Worm (Caenorhabditis elegans) whole organism, L4 larva: Measurements from ENCODE around the gene usp-4.

Experiments
- F10B5.3 ChIP-seq: sonication (generic microtip); optimal IDR thresholded peaks from 2 replicates; lab custom pipeline; 2016; ENCODE audit warnings: mild to moderate bottlenecking, missing genetic modification characterization, missing compliant biosample characterization
- F26F4.8 ChIP-seq: fragments of 200-800 bp; sonication (Bioruptor generic); conservative IDR thresholded peaks from 2 replicates; pipeline ENCODE4 v1.3.6; 2022; ENCODE audit warnings: missing genetic modification characterization, missing compliant biosample characterization
- F44E2.7 ChIP-seq: fragments of 200-800 bp; sonication (Bioruptor generic); IDR thresholded peaks from 2 replicates; pipeline ENCODE4 v2.1.2; 2022; ENCODE audit warnings: missing genetic modification characterization, missing compliant biosample characterization
- F49E8.2 ChIP-seq: sonication (generic microtip); optimal IDR thresholded peaks from 2 replicates; lab custom pipeline; 2016; ENCODE audit warnings: missing compliant biosample characterization, mild to moderate bottlenecking, missing genetic modification characterization, borderline replicate concordance
- R02D3.7 ChIP-seq: fragments of 150-350 bp; sonication (generic microtip); optimal IDR thresholded peaks from 3 replicates; lab custom pipeline; 2014; ENCODE audit warnings: missing biosample characterization, missing genetic modification characterization
- T20F7.1 ChIP-seq: fragments of 200-800 bp; sonication (Bioruptor generic); optimal IDR thresholded peaks from 2 replicates; lab custom pipeline; 2018; ENCODE audit warnings: mild to moderate bottlenecking, missing genetic modification characterization, missing compliant biosample characterization
- T26A8.4 ChIP-seq: fragments of 200-800 bp; sonication (Bioruptor generic); IDR thresholded peaks from 2 replicates; pipeline ENCODE4 v1.3.6; 2022; ENCODE audit warnings: missing genetic modification characterization, missing compliant biosample characterization
- Y105C5A.15 ChIP-seq: fragments of 200-800 bp; sonication (Bioruptor generic); IDR thresholded peaks from 2 replicates; pipeline ENCODE4 v1.3.6; 2022; ENCODE audit warnings: missing genetic modification characterization, missing compliant biosample characterization
- Y5F2A.4 ChIP-seq: fragments of 200-800 bp; sonication (Bioruptor generic); optimal IDR thresholded peaks from 2 replicates; lab custom pipeline; 2018; ENCODE audit warnings: mild to moderate bottlenecking, missing genetic modification characterization, missing compliant biosample characterization
- Y75B8A.6 ChIP-seq: fragments of 200-800 bp; sonication (Bioruptor generic); IDR thresholded peaks from 2 replicates; pipeline ENCODE4 v1.3.6; 2022; ENCODE audit warnings: missing genetic modification reagents, missing genetic modification characterization, missing compliant biosample characterization
- ZK546.5 ChIP-seq, 2 experiments: sonication (generic microtip); optimal IDR thresholded peaks; 2 replicates each; lab custom pipeline; 2017; ENCODE audit warnings: missing biosample characterization in 2 of 2, missing genetic modification characterization in 2 of 2
- aha-1 ChIP-seq: fragments of 150-350 bp; peaks from one replicate; lab custom pipeline; 2014; ENCODE audit warnings: missing biosample characterization, missing genetic modification characterization
- ama-1 ChIP-seq: fragments of 150-350 bp; optimal IDR thresholded peaks from 2 replicates; lab custom pipeline; 2014; ENCODE audit warnings: inconsistent platforms, mixed read lengths
- arid-1 ChIP-seq: fragments of 200-800 bp; sonication (Bioruptor generic); conservative IDR thresholded peaks from 2 replicates; pipeline ENCODE4 v1.3.6; 2022; ENCODE audit warnings: missing genetic modification reagents, missing genetic modification characterization, missing compliant biosample characterization
- attf-4 ChIP-seq: sonication (generic microtip); optimal IDR thresholded peaks from 3 replicates; lab custom pipeline; 2017; ENCODE audit warnings: missing biosample characterization, missing genetic modification characterization
- ceh-28 ChIP-seq: fragments of 150-350 bp; optimal IDR thresholded peaks from 2 replicates; lab custom pipeline; 2014; ENCODE audit warnings: missing biosample characterization, missing genetic modification reagents, missing genetic modification characterization
- ceh-62 ChIP-seq: sonication (generic microtip); optimal IDR thresholded peaks from 2 replicates; lab custom pipeline; 2017; ENCODE audit warnings: missing biosample characterization, missing genetic modification characterization
- ces-1 ChIP-seq: fragments of 150-350 bp; sonication (generic microtip); optimal IDR thresholded peaks from 4 replicates; lab custom pipeline; 2014; ENCODE audit warnings: missing biosample characterization, missing genetic modification reagents, missing genetic modification characterization
- daf-16 ChIP-seq, 3 experiments: sonication (generic microtip); optimal IDR thresholded peaks; 2 replicates each; lab custom pipeline; 2016 to 2017; ENCODE audit warnings: missing genetic modification characterization in 3 of 3, missing genetic modification reagents in 3 of 3, mild to moderate bottlenecking in 2 of 3, missing compliant biosample characterization in 2 of 3, missing biosample characterization in 1 of 3, moderate library complexity in 1 of 3
- dmd-6 ChIP-seq: fragments of 200-800 bp; sonication (Bioruptor generic); IDR thresholded peaks from 2 replicates; pipeline ENCODE4 v1.3.6; 2022; ENCODE audit warnings: missing genetic modification reagents, missing genetic modification characterization, missing compliant biosample characterization
- duxl-1 ChIP-seq: sonication (generic microtip); optimal IDR thresholded peaks from 2 replicates; lab custom pipeline; 2016; ENCODE audit warnings: mild to moderate bottlenecking, missing genetic modification characterization, moderate library complexity, missing compliant biosample characterization; ENCODE audit not compliant: poor library complexity
- dve-1 ChIP-seq: sonication (generic microtip); optimal IDR thresholded peaks from 2 replicates; lab custom pipeline; 2017; ENCODE audit warnings: antibody characterized with exemption, mild to moderate bottlenecking, missing genetic modification characterization, missing compliant biosample characterization; ENCODE audit not compliant: insufficient read depth
- egl-27 ChIP-seq: sonication (generic microtip); optimal IDR thresholded peaks from 3 replicates; lab custom pipeline; 2017; ENCODE audit warnings: missing biosample characterization, missing genetic modification reagents, missing genetic modification characterization
- egl-43 ChIP-seq: fragments of 200-800 bp; sonication (Bioruptor generic); IDR thresholded peaks from 2 replicates; pipeline ENCODE4 v1.3.6; 2022; ENCODE audit warnings: missing genetic modification reagents, missing genetic modification characterization, missing compliant biosample characterization
- fkh-10 ChIP-seq: fragments of 150-350 bp; optimal IDR thresholded peaks from 2 replicates; lab custom pipeline; 2014; ENCODE audit warnings: missing biosample characterization, missing genetic modification reagents, missing genetic modification characterization
- hif-1 ChIP-seq, 2 experiments: sonication (generic microtip); optimal IDR thresholded peaks; 2 replicates each; lab custom pipeline; 2016 to 2017; ENCODE audit warnings: missing compliant biosample characterization in 2 of 2, missing genetic modification characterization in 2 of 2, missing genetic modification reagents in 2 of 2, missing genotype in 2 of 2, mild to moderate bottlenecking in 1 of 2
- hlh-11 ChIP-seq: fragments of 200-800 bp; sonication (Bioruptor generic); optimal IDR thresholded peaks from 2 replicates; lab custom pipeline; 2018; ENCODE audit warnings: mild to moderate bottlenecking, missing genetic modification characterization, missing compliant biosample characterization
- hlh-30 ChIP-seq: sonication (generic microtip); optimal IDR thresholded peaks from 2 replicates; lab custom pipeline; 2017; ENCODE audit warnings: antibody characterized with exemption, mild to moderate bottlenecking, missing genetic modification characterization, missing compliant biosample characterization; ENCODE audit not compliant: insufficient read depth
- lin-1 ChIP-seq: fragments of 200-800 bp; sonication (Bioruptor generic); IDR thresholded peaks from 2 replicates; pipeline ENCODE4 v1.3.6; 2022; ENCODE audit warnings: missing genetic modification reagents, missing genetic modification characterization, missing compliant biosample characterization
- lin-13 ChIP-seq: fragments of 150-350 bp; optimal IDR thresholded peaks from 2 replicates; lab custom pipeline; 2014; ENCODE audit warnings: missing biosample characterization, missing genetic modification reagents, missing genetic modification characterization
- lin-38 ChIP-seq: fragments of 200-800 bp; sonication (Bioruptor generic); IDR thresholded peaks from 2 replicates; pipeline ENCODE4 v1.3.6; 2022; ENCODE audit warnings: missing genetic modification reagents, missing genetic modification characterization, missing compliant biosample characterization
- lin-39 ChIP-seq: fragments of 150-350 bp; optimal IDR thresholded peaks from 2 replicates; lab custom pipeline; 2014; ENCODE audit warnings: missing biosample characterization, missing genetic modification reagents, missing genetic modification characterization
- lir-3 ChIP-seq: sonication (generic microtip); optimal IDR thresholded peaks from 2 replicates; lab custom pipeline; 2016; ENCODE audit warnings: mild to moderate bottlenecking, missing genetic modification characterization, missing compliant biosample characterization
- lsy-2 ChIP-seq, 2 experiments: fragments of 150-350 bp in 1 of 2; sonication (generic microtip) in 1 of 2; optimal IDR thresholded peaks; 2 replicates each; lab custom pipeline; 2014 to 2017; ENCODE audit warnings: missing biosample characterization in 2 of 2, missing genetic modification characterization in 2 of 2
- madf-9 ChIP-seq: fragments of 200-800 bp; sonication (Bioruptor generic); conservative IDR thresholded peaks from 2 replicates; pipeline ENCODE4 v1.3.6; 2022; ENCODE audit warnings: missing genetic modification reagents, missing genetic modification characterization, missing compliant biosample characterization
- mdl-1 ChIP-seq, 2 experiments: fragments of 150-350 bp in 1 of 2; sonication (generic microtip) in 1 of 2; optimal IDR thresholded peaks; 2 replicates each; lab custom pipeline; 2014 to 2017; ENCODE audit warnings: missing biosample characterization in 2 of 2, missing genetic modification characterization in 2 of 2
- mes-2 ChIP-seq: sonication (generic microtip); optimal IDR thresholded peaks from 2 replicates; lab custom pipeline; 2016; ENCODE audit warnings: missing genotype, mild to moderate bottlenecking, missing genetic modification characterization, missing compliant biosample characterization; ENCODE audit not compliant: poor library complexity, severe bottlenecking
- nhr-10 ChIP-seq: fragments of 150-350 bp; optimal IDR thresholded peaks from 2 replicates; lab custom pipeline; 2014; ENCODE audit warnings: missing biosample characterization, missing genetic modification characterization
- nhr-102 ChIP-seq: sonication (generic microtip); optimal IDR thresholded peaks from 2 replicates; lab custom pipeline; 2016; ENCODE audit warnings: mild to moderate bottlenecking, missing genetic modification characterization, moderate library complexity, missing compliant biosample characterization
- nhr-11 ChIP-seq: fragments of 150-350 bp; optimal IDR thresholded peaks from 2 replicates; lab custom pipeline; 2014; ENCODE audit warnings: missing biosample characterization, missing genetic modification characterization
- nhr-6 ChIP-seq: fragments of 150-350 bp; optimal IDR thresholded peaks from 2 replicates; lab custom pipeline; 2014; ENCODE audit warnings: missing biosample characterization, missing genetic modification characterization
- nhr-76 ChIP-seq: fragments of 150-350 bp; optimal IDR thresholded peaks from 2 replicates; lab custom pipeline; 2014; ENCODE audit warnings: missing biosample characterization, missing genetic modification characterization
- rbr-2 ChIP-seq: sonication (generic microtip); optimal IDR thresholded peaks from 2 replicates; lab custom pipeline; 2016; ENCODE audit warnings: missing genotype, missing genetic modification characterization, missing compliant biosample characterization
- set-16 ChIP-seq: fragments of 200-800 bp; sonication (Bioruptor generic); IDR thresholded peaks from 2 replicates; pipeline ENCODE4 v1.3.6; 2022; ENCODE audit warnings: missing genetic modification reagents, missing genetic modification characterization, missing compliant biosample characterization
- skn-1 ChIP-seq: fragments of 150-350 bp; optimal IDR thresholded peaks from 2 replicates; lab custom pipeline; 2014; ENCODE audit warnings: missing biosample characterization, missing genetic modification characterization
- snpc-1.2 ChIP-seq: fragments of 200-800 bp; sonication (Bioruptor generic); IDR thresholded peaks from 2 replicates; pipeline ENCODE4 v1.3.6; 2022; ENCODE audit warnings: missing genetic modification reagents, missing genetic modification characterization, missing compliant biosample characterization
- spr-1 ChIP-seq: sonication (generic microtip); optimal IDR thresholded peaks from 2 replicates; lab custom pipeline; 2016; ENCODE audit warnings: mild to moderate bottlenecking, missing genetic modification characterization, missing compliant biosample characterization
- spr-3 ChIP-seq: fragments of 200-800 bp; sonication (Bioruptor generic); optimal IDR thresholded peaks from 2 replicates; lab custom pipeline; 2018; ENCODE audit warnings: mild to moderate bottlenecking, missing genetic modification characterization, missing compliant biosample characterization
- unc-130 ChIP-seq: sonication (generic microtip); optimal IDR thresholded peaks from 2 replicates; lab custom pipeline; 2016; ENCODE audit warnings: missing genetic modification reagents, missing genetic modification characterization, missing compliant biosample characterization
- unc-62 ChIP-seq, 3 experiments: fragments of 150-350 bp in 1 of 3; sonication (generic microtip); optimal IDR thresholded peaks in 2 of 3; peaks in 1 of 3; 1 replicate in 1 of 3; 2 replicates in 2 of 3; lab custom pipeline; 2014 to 2017; ENCODE audit warnings: missing biosample characterization in 3 of 3, missing genetic modification characterization in 3 of 3, missing genetic modification reagents in 3 of 3, missing genotype in 1 of 3
- zag-1 ChIP-seq: fragments of 150-350 bp; optimal IDR thresholded peaks from 2 replicates; lab custom pipeline; 2014; ENCODE audit warnings: missing biosample characterization, missing genetic modification characterization

The usp-4 gene

DNA sequence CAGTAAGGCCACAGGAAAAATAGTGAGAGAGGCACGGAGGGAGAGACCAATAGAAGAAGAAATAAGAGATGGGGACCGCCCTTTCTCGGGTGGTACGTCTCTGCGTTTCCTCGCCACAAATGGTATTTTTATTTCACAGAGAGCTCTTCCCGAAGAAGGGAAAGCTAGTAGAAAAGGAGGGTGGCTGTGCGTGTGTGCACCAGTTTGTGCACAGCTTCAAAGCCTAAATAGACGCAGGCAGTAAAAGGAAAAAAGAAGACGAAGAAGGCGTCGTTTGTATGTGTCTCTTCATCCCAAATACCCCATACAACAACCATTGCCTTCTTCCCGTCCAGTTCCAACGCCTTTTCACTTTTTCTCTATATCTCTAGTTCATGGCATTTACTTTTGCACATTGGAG, 52.6 kb downstream of the usp-4 start (continued):
- TF ChIP-seq nhr-11 (tag; lab: Kevin White, UChicago) (no peak), ces-1 (no peak), Y5F2A.4 (GFP tag; lab: Kevin White, UChicago) (no peak), T20F7.1 (GFP tag; lab: Kevin White, UChicago) (no peak), lin-39 (tag; lab: Kevin White, UChicago) (no peak), Y105C5A.15 (GFP tag; lab: Robert Waterston, UW) (no peak), daf-16 (GFP tag; optimal IDR thresholded peaks at IDR 0.05; lab: Kevin White, UChicago) (no peak), daf-16 (tag; optimal IDR thresholded peaks at IDR 0.05; lab: Kevin White, UChicago) (no peak), duxl-1 (tag; lab: Kevin White, UChicago) (no peak), madf-9 (GFP tag; lab: Robert Waterston, UW) (no peak), spr-1 (tag; lab: Kevin White, UChicago) (no peak), nhr-10 (tag; lab: Kevin White, UChicago) (no peak), nhr-102 (tag; lab: Kevin White, UChicago) (no peak), lin-38 (GFP tag; lab: Robert Waterston, UW) (no peak), lin-1 (GFP tag; lab: Robert Waterston, UW) (no peak), nhr-76 (tag; lab: Kevin White, UChicago) (no peak), hif-1 (tag; optimal IDR thresholded peaks at IDR 0.05; lab: Kevin White, UChicago) (peak in 1 of 2 experiments; percentile 40), F49E8.2 (tag; lab: Kevin White, UChicago) (no peak), spr-3 (GFP tag; lab: Kevin White, UChicago) (no peak), attf-4 (tag; lab: Kevin White, UChicago) (no peak), T26A8.4 (GFP tag; lab: Robert Waterston, UW) (no peak), snpc-1.2 (no peak), egl-43 (GFP tag; lab: Robert Waterston, UW) (no peak), dve-1 (tag; lab: Kevin White, UChicago) (no peak), ama-1 (lab: Kevin White, UChicago) (no peak), fkh-10 (GFP tag; lab: Kevin White, UChicago) (peak; percentile 85), zag-1 (no peak), Y75B8A.6 (GFP tag; lab: Robert Waterston, UW) (no peak), mdl-1 (tag; optimal IDR thresholded peaks at IDR 0.05; lab: Kevin White, UChicago) (peak in 1 of 2 experiments; percentile 47), lin-13 (GFP tag; lab: Kevin White, UChicago) (no peak), arid-1 (GFP tag; lab: Robert Waterston, UW) (no peak), hlh-11 (tag; lab: Kevin White, UChicago) (no peak), skn-1 (tag; lab: Kevin White, UChicago) (no peak), lsy-2 (tag; optimal IDR thresholded peaks at IDR 0.05; lab: Kevin White, UChicago) (peak; percentile 11 to 66), ceh-62 (tag; lab: Kevin White, UChicago) (no peak), lir-3 (tag; lab: Kevin White, UChicago) (no peak), nhr-6 (tag; lab: Kevin White, UChicago) (no peak), rbr-2 (tag; lab: Kevin White, UChicago) (peak; percentile 72), F26F4.8 (0 out of 2 replicates have a peak, but pooled peaks have one; percentile 16), ceh-28 (tag; lab: Kevin White, UChicago) (no peak), set-16 (GFP tag; lab: Robert Waterston, UW) (no peak), mes-2 (tag; lab: Kevin White, UChicago) (no peak), R02D3.7 (tag; lab: Kevin White, UChicago) (no peak), F10B5.3 (tag; lab: Kevin White, UChicago) (no peak), egl-27 (no peak), unc-130 (GFP tag; lab: Kevin White, UChicago) (no peak), unc-62 (GFP tag; optimal IDR thresholded peaks at IDR 0.05 in 1 of 2; lab: Kevin White, UChicago) (no peak), unc-62 (tag; optimal IDR thresholded peaks at IDR 0.05; lab: Kevin White, UChicago) (no peak), ZK546.5 (tag; optimal IDR thresholded peaks at IDR 0.05; lab: Kevin White, UChicago) (no peak), dmd-6 (GFP tag; lab: Robert Waterston, UW) (no peak), hlh-30 (tag; lab: Kevin White, UChicago) (peak; percentile 36), aha-1 (peak; percentile 99), F44E2.7 (GFP tag; lab: Robert Waterston, UW) (no peak)
